Fruit fly (Drosophila melanogaster): ENCODE data around the gene Rpn5.

Rpn5 gene

DNA sequence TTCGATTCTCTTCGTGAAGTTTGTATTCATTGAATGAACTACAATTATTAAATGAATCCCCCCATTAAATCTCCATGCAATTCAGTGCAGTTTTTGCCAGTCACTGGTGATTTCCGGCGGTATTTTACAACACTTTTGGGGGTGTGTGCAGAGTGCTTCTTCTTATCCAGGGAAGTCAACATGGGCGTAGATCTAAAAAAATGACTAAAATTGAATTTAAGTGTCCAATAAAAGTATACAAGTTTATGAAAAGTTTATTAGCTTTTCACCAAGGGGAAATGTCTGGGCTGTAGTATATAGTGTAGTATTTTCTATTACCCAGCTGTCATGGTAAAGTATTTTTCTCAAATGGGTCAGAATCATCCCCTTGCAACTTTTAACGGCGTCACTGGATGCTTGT is 2.2 kb downstream of the Rpn5 start, which contains the start of gene Hpf1 (continued):
- TF ChIP-seq ac (GFP tag; optimal IDR thresholded peaks at IDR 0.05): peak; percentile 86
- no peak for TF ChIP-seq yki (optimal IDR thresholded peaks at IDR 0.05)
- TF ChIP-seq hb (GFP tag; IDR thresholded peaks at IDR 0.05; ENCODE audit: partially characterized antibody): no peak
- TF ChIP-seq CG6791 (GFP tag; IDR thresholded peaks at IDR 0.05; ENCODE audit: partially characterized antibody): peak; percentile 59; the same call in 1 of the 3 replicates
- TF ChIP-seq ATbp (GFP tag; optimal IDR thresholded peaks at IDR 0.05): peak; percentile 95
- peak; percentile 92 for TF ChIP-seq dimm (GFP tag; IDR thresholded peaks at IDR 0.05)
- TF ChIP-seq CTCF (GFP tag; optimal IDR thresholded peaks at IDR 0.05): peak; percentile 74
- peak; percentile 95 for TF ChIP-seq gce (GFP tag; IDR thresholded peaks at IDR 0.05)
- peak; percentile 94 for TF ChIP-seq CG43689 (GFP tag; IDR thresholded peaks at IDR 0.05)
- TF ChIP-seq CG15269 (tag; optimal IDR thresholded peaks at IDR 0.05): peak; percentile 99
- peak; percentile 95 for TF ChIP-seq CG31224 (GFP tag; IDR thresholded peaks at IDR 0.05)
- peak; percentile 93 for TF ChIP-seq toy (GFP tag; IDR thresholded peaks at IDR 0.05)
- peak; percentile 96 for TF ChIP-seq gsb (GFP tag; IDR thresholded peaks at IDR 0.05)
- TF ChIP-seq CG11560 (tag; IDR thresholded peaks at IDR 0.05): peak; percentile 90
- TF ChIP-seq Blimp-1 (GFP tag; optimal IDR thresholded peaks at IDR 0.05): peak; percentile 95
- no peak for TF ChIP-seq ato (GFP tag; IDR thresholded peaks at IDR 0.05; ENCODE audit: partially characterized antibody)
- TF ChIP-seq eyg (GFP tag; optimal IDR thresholded peaks at IDR 0.05): peak; percentile 98
- TF ChIP-seq slbo (GFP tag; IDR thresholded peaks at IDR 0.05): peak; percentile 99
- TF ChIP-seq CG7963 (GFP tag; IDR thresholded peaks at IDR 0.05; ENCODE audit: partially characterized antibody): no peak
- peak; percentile 58 to 81 for TF ChIP-seq insv (GFP tag; optimal IDR thresholded peaks at IDR 0.05)
- TF ChIP-seq CG30403 (GFP tag; optimal IDR thresholded peaks at IDR 0.05): peak; percentile 99
- TF ChIP-seq CG18262 (tag; optimal IDR thresholded peaks at IDR 0.05): peak; percentile 98
- peak; percentile 73 for TF ChIP-seq Dip2 (GFP tag; IDR thresholded peaks at IDR 0.05)
- TF ChIP-seq Aef1 (GFP tag; IDR thresholded peaks at IDR 0.05): peak; percentile 98
- TF ChIP-seq bowl (GFP tag; IDR thresholded peaks at IDR 0.05): peak; percentile 92
- peak; percentile 94 for TF ChIP-seq Ets97D (GFP tag; optimal IDR thresholded peaks at IDR 0.05)
- TF ChIP-seq Bgb (GFP tag; IDR thresholded peaks at IDR 0.05; ENCODE audit: partially characterized antibody): 0 out of 2 replicates have a peak, but pooled peaks have one; percentile 16
- peak; percentile 96 for TF ChIP-seq dmrt11E (tag; optimal IDR thresholded peaks at IDR 0.05)
- peak; percentile 97 for TF ChIP-seq crc (GFP tag; optimal IDR thresholded peaks at IDR 0.05)
- TF ChIP-seq mirr (GFP tag; optimal IDR thresholded peaks at IDR 0.05): peak; percentile 99
- TF ChIP-seq Ssrp (tag; optimal IDR thresholded peaks at IDR 0.05): peak; percentile 97
- peak; percentile 80; the same call in 1 of the 2 replicates for TF ChIP-seq CG10321 (GFP tag; IDR thresholded peaks at IDR 0.05)
- TF ChIP-seq zfh2 (GFP tag; optimal IDR thresholded peaks at IDR 0.05): peak; percentile 99
- peak; percentile 29 for TF ChIP-seq CG9797 (GFP tag; optimal IDR thresholded peaks at IDR 0.05)
- TF ChIP-seq CG4730 (GFP tag; IDR thresholded peaks at IDR 0.05): peak; percentile 96
- TF ChIP-seq ttk (GFP tag; IDR thresholded peaks at IDR 0.05): peak; percentile 94
- TF ChIP-seq grn (GFP tag; optimal IDR thresholded peaks at IDR 0.05): no peak
- TF ChIP-seq sens (GFP tag): peak; percentile 100
- TF ChIP-seq HLH3B (GFP tag; IDR thresholded peaks at IDR 0.05): peak; percentile 97
- TF ChIP-seq ab (GFP tag; optimal IDR thresholded peaks at IDR 0.05): peak; percentile 96
- peak; percentile 97 for TF ChIP-seq pb (GFP tag; optimal IDR thresholded peaks at IDR 0.05)
- peak; percentile 23; the same call in 1 of the 2 replicates for TF ChIP-seq Scr (GFP tag; IDR thresholded peaks at IDR 0.05; ENCODE audit: partially characterized antibody)
- peak; percentile 92 for TF ChIP-seq exex (tag; optimal IDR thresholded peaks at IDR 0.05)
- TF ChIP-seq CG8765 (GFP tag; IDR thresholded peaks at IDR 0.05): peak; percentile 94
- TF ChIP-seq CG17912 (GFP tag; optimal IDR thresholded peaks at IDR 0.05): peak; percentile 86
- TF ChIP-seq ftz-f1 (GFP tag; optimal IDR thresholded peaks at IDR 0.05): peak; percentile 72
- no peak for TF ChIP-seq bbx (GFP tag; IDR thresholded peaks at IDR 0.05; ENCODE audit: partially characterized antibody)
- peak; percentile 97 for TF ChIP-seq CG5245 (GFP tag; optimal IDR thresholded peaks at IDR 0.05)
- peak; percentile 96 for TF ChIP-seq nom (GFP tag; optimal IDR thresholded peaks at IDR 0.05)
- peak; percentile 97 for TF ChIP-seq CG18764 (GFP tag; optimal IDR thresholded peaks at IDR 0.05)
- TF ChIP-seq CG8388 (GFP tag; optimal IDR thresholded peaks at IDR 0.05): peak; percentile 96
- peak; percentile 94 for TF ChIP-seq sima (GFP tag; optimal IDR thresholded peaks at IDR 0.05)

Measured in whole organism, embryonic.